Fruit fly (Drosophila melanogaster): ENCODE data around the gene CG15312.
A peak's percentile ranks its signal among the peaks of the same experiment; 100 is the strongest.

CG15312 gene

DNA sequence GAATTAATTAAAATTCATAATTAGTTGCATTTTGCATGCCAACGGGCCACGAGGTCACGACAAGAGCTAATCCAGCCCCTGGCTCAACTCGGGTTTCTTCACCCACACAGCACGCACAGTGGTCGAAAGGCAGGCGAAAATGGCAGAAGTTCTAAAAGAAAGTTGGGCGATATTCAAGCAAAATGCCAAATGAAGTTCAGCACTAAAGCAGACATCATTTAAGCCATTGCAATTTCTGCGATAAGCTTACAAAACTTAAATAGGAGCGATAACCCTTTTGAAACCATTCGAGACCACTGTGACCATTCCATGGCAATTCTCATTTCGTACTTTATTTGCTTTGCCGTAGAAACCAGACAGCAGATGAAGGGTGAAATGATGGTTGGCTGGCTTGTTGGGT lies 3.1 kb downstream of the CG15312 start (continued):
- no peak for TF ChIP-seq kah (GFP tag; optimal IDR thresholded peaks at IDR 0.05)
- peak; percentile 19 for TF ChIP-seq Chrac-16 (GFP tag; optimal IDR thresholded peaks at IDR 0.05)
- TF ChIP-seq CG13123 (GFP tag; optimal IDR thresholded peaks at IDR 0.05): no peak
- peak; percentile 45 for TF ChIP-seq CG9609 (GFP tag; optimal IDR thresholded peaks at IDR 0.05)
- no peak for TF ChIP-seq CG13624 (GFP tag; optimal IDR thresholded peaks at IDR 0.05)
- no peak for TF ChIP-seq CG3407 (GFP tag; optimal IDR thresholded peaks at IDR 0.05)
- 0 out of 2 replicates have a peak, but pooled peaks have one; percentile 29 for TF ChIP-seq dan (GFP tag; IDR thresholded peaks at IDR 0.05)
- TF ChIP-seq CG1602 (GFP tag; optimal IDR thresholded peaks at IDR 0.05): no peak
- TF ChIP-seq CG10147 (GFP tag; optimal IDR thresholded peaks at IDR 0.05): no peak
- peak; percentile 60 for TF ChIP-seq ind (GFP tag; optimal IDR thresholded peaks at IDR 0.05)
- TF ChIP-seq HLH4C (GFP tag; IDR thresholded peaks at IDR 0.05; ENCODE audit: partially characterized antibody): no peak
- TF ChIP-seq ap (GFP tag; IDR thresholded peaks at IDR 0.05): no peak
- TF ChIP-seq btn (GFP tag; optimal IDR thresholded peaks at IDR 0.05): no peak
- TF ChIP-seq CG12236 (GFP tag; optimal IDR thresholded peaks at IDR 0.05): no peak
- TF ChIP-seq esg (GFP tag; conservative IDR thresholded peaks at IDR 0.05): peak; percentile 49
- peak; percentile 19 for TF ChIP-seq tin (GFP tag; optimal IDR thresholded peaks at IDR 0.05)
- no peak for TF ChIP-seq insv (GFP tag; optimal IDR thresholded peaks at IDR 0.05)
- TF ChIP-seq CG1529 (GFP tag; optimal IDR thresholded peaks at IDR 0.05): peak; percentile 20
- TF ChIP-seq CG33213 (GFP tag; optimal IDR thresholded peaks at IDR 0.05): no peak
- no peak for TF ChIP-seq cg (GFP tag; optimal IDR thresholded peaks at IDR 0.05)
- no peak for TF ChIP-seq CG18011 (GFP tag; optimal IDR thresholded peaks at IDR 0.05)
- TF ChIP-seq CG11456 (GFP tag; IDR thresholded peaks at IDR 0.05): 0 out of 3 replicates have a peak, but pooled peaks have one; percentile 61
- TF ChIP-seq D (optimal IDR thresholded peaks at IDR 0.05): no peak
- TF ChIP-seq D (GFP tag; optimal IDR thresholded peaks at IDR 0.05): peak; percentile 22
- peak in 1 of 2 experiments; percentile 28 for TF ChIP-seq Pdp1 (GFP tag; optimal IDR thresholded peaks at IDR 0.05)
- no peak for TF ChIP-seq Lhr (GFP tag; optimal IDR thresholded peaks at IDR 0.05)
- TF ChIP-seq CG33557 (GFP tag; optimal IDR thresholded peaks at IDR 0.05): no peak
- no peak for TF ChIP-seq CG15479 (GFP tag; optimal IDR thresholded peaks at IDR 0.05)
- peak; percentile 30 for TF ChIP-seq CG7556 (GFP tag; optimal IDR thresholded peaks at IDR 0.05)
- TF ChIP-seq tna (GFP tag; IDR thresholded peaks at IDR 0.05; ENCODE audit: partially characterized antibody): no peak
- 0 out of 2 replicates have a peak, but pooled peaks have one; percentile 38 for TF ChIP-seq CG9932 (GFP tag; IDR thresholded peaks at IDR 0.05)
- TF ChIP-seq Deaf1 (tag; optimal IDR thresholded peaks at IDR 0.05): peak; percentile 6
- no peak for TF ChIP-seq sug (tag; optimal IDR thresholded peaks at IDR 0.05)
- no peak for TF ChIP-seq eve (GFP tag; optimal IDR thresholded peaks at IDR 0.05)
- TF ChIP-seq yki (optimal IDR thresholded peaks at IDR 0.05): no peak
- TF ChIP-seq pita (GFP tag; optimal IDR thresholded peaks at IDR 0.05): no peak
- TF ChIP-seq Mes4 (GFP tag; optimal IDR thresholded peaks at IDR 0.05): no peak
- peak; percentile 47; the same call in 1 of the 2 replicates for TF ChIP-seq CG31441 (GFP tag; IDR thresholded peaks at IDR 0.05)
- TF ChIP-seq lmd (GFP tag; IDR thresholded peaks at IDR 0.05): no peak; the same call in 1 of the 2 replicates
- no peak for TF ChIP-seq CG13894 (tag; optimal IDR thresholded peaks at IDR 0.05)
- TF ChIP-seq CHES-1-like (GFP tag; optimal IDR thresholded peaks at IDR 0.05): no peak
- TF ChIP-seq bcd (GFP tag; optimal IDR thresholded peaks at IDR 0.05): peak; percentile 36
- no peak for TF ChIP-seq BEAF-32 (GFP tag; optimal IDR thresholded peaks at IDR 0.05)
- peak; percentile 50; the same call in 1 of the 2 replicates for TF ChIP-seq HLH3B (GFP tag; IDR thresholded peaks at IDR 0.05)
- peak; percentile 16 for TF ChIP-seq Max (GFP tag; optimal IDR thresholded peaks at IDR 0.05)
- TF ChIP-seq CG15269 (tag; optimal IDR thresholded peaks at IDR 0.05): peak; percentile 44
- no peak for TF ChIP-seq CG4282 (GFP tag; optimal IDR thresholded peaks at IDR 0.05)
- TF ChIP-seq CG14965 (GFP tag; optimal IDR thresholded peaks at IDR 0.05; ENCODE audit: borderline replicate concordance): no peak
- peak; percentile 66 for TF ChIP-seq Antp (GFP tag; optimal IDR thresholded peaks at IDR 0.05)
- TF ChIP-seq en (GFP tag; optimal IDR thresholded peaks at IDR 0.05): no peak
- peak; percentile 6 for TF ChIP-seq CG12942 (GFP tag; optimal IDR thresholded peaks at IDR 0.05)
- no peak for TF ChIP-seq fu2 (GFP tag; optimal IDR thresholded peaks at IDR 0.05)
